Fruit fly (Drosophila melanogaster) whole organism, embryonic: ENCODE data around the gene CG6959.

ENCODE experiments used
- CG11085 ChIP-seq: fragments of 200-800 bp; sonication (Bioruptor generic); IDR thresholded peaks from 2 replicates; pipeline ENCODE4 v1.3.6; 2022; ENCODE audit warnings: missing biosample characterization, missing genetic modification characterization
- CG11560 ChIP-seq: fragments of 200-800 bp; sonication (Bioruptor generic); IDR thresholded peaks from 3 replicates; pipeline ENCODE4 v1.3.6; 2022; ENCODE audit warnings: missing biosample characterization, missing genetic modification characterization
- CG12071 ChIP-seq: fragments of 200-800 bp; sonication (Bioruptor generic); optimal IDR thresholded peaks from 3 replicates; lab custom pipeline; 2018; ENCODE audit warnings: missing biosample characterization, mild to moderate bottlenecking, missing genetic modification characterization
- CG1233 ChIP-seq: fragments of 200-800 bp; sonication (Bioruptor generic); optimal IDR thresholded peaks from 4 replicates; lab custom pipeline; 2018; ENCODE audit warnings: missing biosample characterization, mild to moderate bottlenecking, missing genetic modification characterization
- CG12769 ChIP-seq: fragments of 200-800 bp; sonication (Bioruptor generic); optimal IDR thresholded peaks from 2 replicates; lab custom pipeline; 2019; ENCODE audit warnings: missing biosample characterization, mild to moderate bottlenecking, missing genetic modification characterization, moderate library complexity
- CG13123 ChIP-seq: fragments of 200-800 bp; sonication (Bioruptor generic); optimal IDR thresholded peaks from 2 replicates; lab custom pipeline; 2016; ENCODE audit warnings: missing biosample characterization, missing genetic modification characterization
- CG14050 ChIP-seq: fragments of 200-800 bp; sonication (Bioruptor generic); IDR thresholded peaks from 3 replicates; pipeline ENCODE4 v1.3.6; 2022; ENCODE audit warnings: missing biosample characterization, missing genetic modification characterization
- CG16813 ChIP-seq: fragments of 200-800 bp; sonication (Bioruptor generic); IDR thresholded peaks from 3 replicates; pipeline ENCODE4 v1.3.6; 2022; ENCODE audit warnings: missing biosample characterization, missing genetic modification characterization; ENCODE audit not compliant: partially characterized antibody
- CG17612 ChIP-seq: fragments of 200-800 bp; sonication (Bioruptor generic); IDR thresholded peaks from 2 replicates; pipeline ENCODE4 v1.3.6; 2022; ENCODE audit warnings: missing biosample characterization, missing genetic modification characterization
- CG18476 ChIP-seq: fragments of 200-800 bp; sonication (Bioruptor generic); optimal IDR thresholded peaks from 2 replicates; lab custom pipeline; 2016; ENCODE audit warnings: missing biosample characterization, mild to moderate bottlenecking, missing genetic modification characterization
- CG2116 ChIP-seq: fragments of 200-800 bp; sonication (Bioruptor generic); optimal IDR thresholded peaks from 3 replicates; lab custom pipeline; 2018; ENCODE audit warnings: missing biosample characterization, mild to moderate bottlenecking, missing genetic modification characterization
- CG3163 ChIP-seq: fragments of 200-800 bp; sonication (Bioruptor generic); optimal IDR thresholded peaks from 3 replicates; lab custom pipeline; 2016; ENCODE audit warnings: missing biosample characterization, missing genetic modification characterization
- CG4617 ChIP-seq: fragments of 200-800 bp; sonication (Bioruptor generic); optimal IDR thresholded peaks from 3 replicates; lab custom pipeline; 2016; ENCODE audit warnings: missing biosample characterization, missing genetic modification characterization, borderline replicate concordance
- CG7271 ChIP-seq: fragments of 200-800 bp; sonication (Bioruptor generic); optimal IDR thresholded peaks from 2 replicates; lab custom pipeline; 2018; ENCODE audit warnings: missing biosample characterization, mild to moderate bottlenecking, missing genetic modification characterization, moderate library complexity
- CG7556 ChIP-seq: fragments of 200-800 bp; sonication (Bioruptor generic); optimal IDR thresholded peaks from 2 replicates; lab custom pipeline; 2017; ENCODE audit warnings: missing biosample characterization, mild to moderate bottlenecking, missing genetic modification characterization
- CG8944 ChIP-seq: fragments of 200-800 bp; sonication (Bioruptor generic); optimal IDR thresholded peaks from 3 replicates; lab custom pipeline; 2016; ENCODE audit warnings: missing biosample characterization, missing genetic modification characterization
- CG9727 ChIP-seq: fragments of 200-800 bp; sonication (Bioruptor generic); optimal IDR thresholded peaks from 3 replicates; lab custom pipeline; 2017; ENCODE audit warnings: missing biosample characterization, mild to moderate bottlenecking, missing genetic modification characterization
- CG9797 ChIP-seq: fragments of 200-800 bp; sonication (Bioruptor generic); optimal IDR thresholded peaks from 3 replicates; lab custom pipeline; 2018; ENCODE audit warnings: missing biosample characterization, mild to moderate bottlenecking, missing genetic modification characterization
- CG9817 ChIP-seq: fragments of 200-800 bp; sonication (Bioruptor generic); optimal IDR thresholded peaks from 2 replicates; lab custom pipeline; 2018; ENCODE audit warnings: missing biosample characterization, mild to moderate bottlenecking, missing genetic modification characterization, moderate library complexity
- Chrac-16 ChIP-seq: fragments of 200-800 bp; sonication (Bioruptor generic); optimal IDR thresholded peaks from 3 replicates; lab custom pipeline; 2016; ENCODE audit warnings: missing biosample characterization, missing genetic modification characterization
- CoRest ChIP-seq: fragments of 200-800 bp; sonication (Bioruptor generic); optimal IDR thresholded peaks from 3 replicates; lab custom pipeline; 2018; ENCODE audit warnings: missing biosample characterization, mild to moderate bottlenecking, missing genetic modification characterization, moderate library complexity
- CrebB ChIP-seq: fragments of 200-800 bp; sonication (Bioruptor generic); optimal IDR thresholded peaks from 3 replicates; lab custom pipeline; 2018; ENCODE audit warnings: missing biosample characterization, mild to moderate bottlenecking, missing genetic modification characterization
- D19A ChIP-seq: fragments of 200-800 bp; optimal IDR thresholded peaks from 3 replicates; lab custom pipeline; 2019; ENCODE audit warnings: missing biosample characterization, mild to moderate bottlenecking, missing genetic modification characterization, moderate library complexity
- D19B ChIP-seq: fragments of 200-800 bp; sonication (Bioruptor generic); optimal IDR thresholded peaks from 2 replicates; lab custom pipeline; 2017; ENCODE audit warnings: missing biosample characterization, mild to moderate bottlenecking, missing genetic modification characterization
- Dfd ChIP-seq, 2 experiments: fragments of >200 bp; optimal IDR thresholded peaks; 2 replicates each; lab custom pipeline; 2017; ENCODE audit warnings: missing biosample characterization in 2 of 2, missing genetic modification characterization in 2 of 2
- Dip3 ChIP-seq: fragments of 200-800 bp; sonication (Bioruptor generic); optimal IDR thresholded peaks from 3 replicates; lab custom pipeline; 2016; ENCODE audit warnings: missing biosample characterization, missing genetic modification characterization
- HLH3B ChIP-seq: fragments of 200-800 bp; sonication (Bioruptor generic); IDR thresholded peaks from 2 replicates; pipeline ENCODE4 v1.3.6; 2022; ENCODE audit warnings: missing biosample characterization, missing genetic modification characterization
- Hand ChIP-seq: fragments of 200-800 bp; sonication (Bioruptor generic); optimal IDR thresholded peaks from 2 replicates; lab custom pipeline; 2017; ENCODE audit warnings: mild to moderate bottlenecking, missing biosample characterization, missing genetic modification reagents, missing genetic modification characterization
- Hey ChIP-seq: fragments of 200-800 bp; sonication (Bioruptor generic); optimal IDR thresholded peaks from 3 replicates; lab custom pipeline; 2018; ENCODE audit warnings: missing biosample characterization, mild to moderate bottlenecking, missing genetic modification characterization
- MESR4 ChIP-seq: fragments of 200-800 bp; sonication (Bioruptor generic); optimal IDR thresholded peaks from 2 replicates; lab custom pipeline; 2018; ENCODE audit warnings: missing biosample characterization, mild to moderate bottlenecking, missing genetic modification characterization, moderate library complexity
- Nf-YC ChIP-seq: fragments of 200-800 bp; optimal IDR thresholded peaks from 3 replicates; lab custom pipeline; 2019; ENCODE audit warnings: missing biosample characterization, mild to moderate bottlenecking, missing genetic modification characterization, moderate library complexity
- Rfx ChIP-seq: fragments of 200-800 bp; sonication (Bioruptor generic); IDR thresholded peaks from 2 replicates; pipeline ENCODE4 v1.3.6; 2022; ENCODE audit warnings: missing biosample characterization, missing genetic modification characterization
- Sox102F ChIP-seq: fragments of 200-800 bp; sonication (Bioruptor generic); optimal IDR thresholded peaks from 2 replicates; lab custom pipeline; 2018; ENCODE audit warnings: missing biosample characterization, mild to moderate bottlenecking, missing genetic modification characterization, moderate library complexity
- ab ChIP-seq: fragments of 200-800 bp; sonication (Bioruptor generic); optimal IDR thresholded peaks from 2 replicates; lab custom pipeline; 2016; ENCODE audit warnings: missing biosample characterization, missing genetic modification characterization
- ap ChIP-seq: fragments of 200-800 bp; sonication (Bioruptor generic); IDR thresholded peaks from 2 replicates; pipeline ENCODE4 v1.3.6; 2022; ENCODE audit warnings: missing biosample characterization, missing genetic modification characterization
- ara ChIP-seq: fragments of 200-800 bp; sonication (Bioruptor generic); IDR thresholded peaks from 2 replicates; pipeline ENCODE4 v1.3.6; 2022; ENCODE audit warnings: missing biosample characterization, missing genetic modification characterization
- ash1 ChIP-seq: fragments of 200-800 bp; sonication (Bioruptor generic); optimal IDR thresholded peaks from 2 replicates; lab custom pipeline; 2018; ENCODE audit warnings: missing biosample characterization, mild to moderate bottlenecking, missing genetic modification characterization
- ewg ChIP-seq: fragments of 200-800 bp; sonication (Bioruptor generic); optimal IDR thresholded peaks from 3 replicates; lab custom pipeline; 2017; ENCODE audit warnings: mild to moderate bottlenecking, missing biosample characterization, missing genetic modification reagents, missing genetic modification characterization
- fu2 ChIP-seq: fragments of 200-800 bp; sonication (Bioruptor generic); optimal IDR thresholded peaks from 2 replicates; lab custom pipeline; 2016; ENCODE audit warnings: missing biosample characterization, missing genetic modification characterization
- grau ChIP-seq: fragments of 200-800 bp; optimal IDR thresholded peaks from 3 replicates; lab custom pipeline; 2019; ENCODE audit warnings: missing biosample characterization, mild to moderate bottlenecking, missing genetic modification characterization, moderate library complexity
- gro ChIP-seq: fragments of 200-800 bp; sonication (Bioruptor generic); optimal IDR thresholded peaks from 2 replicates; lab custom pipeline; 2016; ENCODE audit warnings: missing biosample characterization, missing genetic modification characterization
- jing ChIP-seq: fragments of 200-800 bp; sonication (Bioruptor generic); optimal IDR thresholded peaks from 2 replicates; lab custom pipeline; 2018; ENCODE audit warnings: missing biosample characterization, mild to moderate bottlenecking, missing genetic modification characterization
- lov ChIP-seq, 2 experiments: fragments of 200-800 bp in 1 of 2; fragments of >200 bp in 1 of 2; sonication (Bioruptor generic) in 1 of 2; IDR thresholded peaks in 1 of 2; optimal IDR thresholded peaks in 1 of 2; 2 replicates in 1 of 2; 3 replicates in 1 of 2; pipeline versions ENCODE4 v1.3.6 to Lab custom; 2017 to 2022; ENCODE audit warnings: missing biosample characterization in 1 of 2, missing genetic modification characterization in 1 of 2
- mam ChIP-seq: fragments of 200-800 bp; sonication (Bioruptor generic); optimal IDR thresholded peaks from 3 replicates; lab custom pipeline; 2016; ENCODE audit warnings: missing biosample characterization, missing genetic modification characterization
- mld ChIP-seq: fragments of 200-800 bp; sonication (Bioruptor generic); IDR thresholded peaks from 3 replicates; pipeline ENCODE4 v1.3.6; 2022; ENCODE audit warnings: missing biosample characterization, missing genetic modification characterization; ENCODE audit not compliant: partially characterized antibody
- nerfin-1 ChIP-seq: fragments of 200-800 bp; sonication (Bioruptor generic); optimal IDR thresholded peaks from 3 replicates; lab custom pipeline; 2019; ENCODE audit warnings: missing biosample characterization, mild to moderate bottlenecking, missing genetic modification characterization, moderate library complexity
- oc ChIP-seq: fragments of 200-800 bp; sonication (Bioruptor generic); optimal IDR thresholded peaks from 2 replicates; lab custom pipeline; 2018; ENCODE audit warnings: missing biosample characterization, mild to moderate bottlenecking, missing genetic modification characterization, moderate library complexity
- onecut ChIP-seq: fragments of 200-800 bp; sonication (Bioruptor generic); IDR thresholded peaks from 2 replicates; pipeline ENCODE4 v1.3.6; 2022; ENCODE audit warnings: missing biosample characterization, missing genetic modification characterization

The CG6959 gene

DNA sequence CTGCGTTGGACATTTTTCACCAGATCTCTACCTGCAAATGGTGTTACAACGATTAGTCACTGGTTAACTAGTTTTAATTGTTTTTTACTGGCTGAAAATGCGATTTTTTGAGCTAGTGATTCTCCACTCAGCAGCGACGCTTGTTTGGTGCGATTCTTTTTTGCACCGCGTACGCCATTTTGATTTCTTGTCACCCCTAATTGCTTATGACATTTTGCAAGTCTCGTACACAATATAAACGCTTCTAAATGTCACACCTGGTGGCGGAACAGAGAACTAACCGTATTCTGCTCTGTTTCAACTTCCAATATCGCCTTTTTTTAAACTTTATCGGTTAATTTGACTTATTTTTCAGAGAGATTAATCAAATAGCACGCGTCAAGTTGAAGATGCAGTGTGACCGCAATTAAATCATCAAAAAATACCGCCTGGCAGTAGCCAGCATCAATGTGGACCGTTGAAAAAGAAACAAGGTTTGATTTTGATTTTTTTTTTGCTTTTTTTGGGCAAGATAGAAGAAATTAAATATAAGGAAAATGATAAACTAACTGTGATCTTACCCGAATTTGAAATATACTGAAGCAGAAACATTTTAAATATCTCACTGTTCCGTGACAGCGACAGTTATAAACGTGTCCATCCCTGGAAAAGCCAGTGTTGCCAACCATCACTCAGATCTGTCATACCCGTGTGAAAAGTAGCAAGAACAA is 50.2 kb downstream of the CG6959 start, which contains the start of the genes COX5A and glo (continued):
- TF ChIP-seq D19B (GFP tag; lab: Kevin White, UChicago) (peak; percentile 31), ash1 (GFP tag; lab: Kevin White, UChicago) (no peak), nerfin-1 (peak; percentile 54), CG3163 (GFP tag; lab: Kevin White, UChicago) (peak; percentile 71), onecut (peak; percentile 41; the same call in 1 of the 2 replicates), CG13123 (GFP tag; lab: Kevin White, UChicago) (peak; percentile 76), CoRest (tag; lab: Kevin White, UChicago) (peak; percentile 78), CG2116 (GFP tag; lab: Kevin White, UChicago) (peak; percentile 80), D19A (tag; lab: Kevin White, UChicago) (no peak), Hand (no peak), CG18476 (GFP tag; lab: Kevin White, UChicago) (peak; percentile 50), CG9797 (GFP tag; lab: Kevin White, UChicago) (peak; percentile 89), gro (GFP tag; lab: Kevin White, UChicago) (peak; percentile 88), Hey (tag; lab: Kevin White, UChicago) (no peak), CG1233 (GFP tag; lab: Kevin White, UChicago) (peak; percentile 56), oc (tag; lab: Kevin White, UChicago) (peak; percentile 59), mld (GFP tag; lab: Robert Waterston, UW) (no peak), CG16813 (GFP tag; lab: Robert Waterston, UW) (0 out of 3 replicates have a peak, but pooled peaks have one; percentile 12), CG11560 (tag; lab: Robert Waterston, UW) (no peak; the same call in 2 of the 3 replicates), lov (optimal IDR thresholded peaks at IDR 0.05; lab: Kevin White, UChicago) (no peak), lov (GFP tag; IDR thresholded peaks at IDR 0.05; lab: Robert Waterston, UW) (peak; percentile 85), MESR4 (GFP tag; lab: Kevin White, UChicago) (peak; percentile 54), ap (GFP tag; lab: Robert Waterston, UW) (peak; percentile 70), CG7556 (peak; percentile 49), ewg (peak; percentile 55), CG17612 (GFP tag; lab: Robert Waterston, UW) (peak; percentile 40; the same call in 1 of the 2 replicates), ab (GFP tag; lab: Kevin White, UChicago) (peak; percentile 17), Dip3 (peak; percentile 77), fu2 (peak; percentile 84), mam (GFP tag; lab: Kevin White, UChicago) (peak; percentile 90), Rfx (GFP tag; lab: Robert Waterston, UW) (peak; percentile 88), CG4617 (GFP tag; lab: Kevin White, UChicago) (peak; percentile 87), CG14050 (GFP tag; lab: Robert Waterston, UW) (peak; percentile 73), CrebB (tag; lab: Kevin White, UChicago) (peak; percentile 20), Chrac-16 (GFP tag; lab: Kevin White, UChicago) (peak; percentile 83), Nf-YC (tag; lab: Kevin White, UChicago) (peak; percentile 55), CG12769 (tag; lab: Kevin White, UChicago) (peak; percentile 71), CG9727 (GFP tag; lab: Kevin White, UChicago) (peak; percentile 73), grau (tag; lab: Kevin White, UChicago) (peak; percentile 66), CG8944 (GFP tag; lab: Kevin White, UChicago) (peak; percentile 81), Sox102F (peak; percentile 68), ara (peak; percentile 69), HLH3B (GFP tag; lab: Robert Waterston, UW) (peak; percentile 75; the same call in 1 of the 2 replicates), jing (GFP tag; lab: Kevin White, UChicago) (no peak), Dfd (GFP tag; optimal IDR thresholded peaks at IDR 0.05; lab: Kevin White, UChicago) (no peak), CG11085 (GFP tag; lab: Robert Waterston, UW) (peak; percentile 67), CG9817 (tag; lab: Kevin White, UChicago) (peak; percentile 71), CG7271 (peak; percentile 80), CG12071 (GFP tag; lab: Kevin White, UChicago) (no peak)
